Fruit fly (Drosophila melanogaster) whole organism, embryonic: ENCODE results near the gene CG34179.

Source experiments
- CG10462 ChIP-seq: fragments of 200-800 bp; sonication (Bioruptor generic); optimal IDR thresholded peaks from 2 replicates; lab custom pipeline; 2016; ENCODE audit warnings: missing biosample characterization, missing genetic modification characterization
- CG10543 ChIP-seq: fragments of 200-800 bp; sonication (Bioruptor generic); optimal IDR thresholded peaks from 3 replicates; lab custom pipeline; 2017; ENCODE audit warnings: missing biosample characterization, mild to moderate bottlenecking, missing genetic modification characterization, moderate library complexity
- CG10979 ChIP-seq: fragments of 200-800 bp; sonication (Bioruptor generic); optimal IDR thresholded peaks from 2 replicates; lab custom pipeline; 2018; ENCODE audit warnings: missing biosample characterization, mild to moderate bottlenecking, missing genetic modification characterization, moderate library complexity
- CG11560 ChIP-seq: fragments of 200-800 bp; sonication (Bioruptor generic); IDR thresholded peaks from 3 replicates; pipeline ENCODE4 v1.3.6; 2022; ENCODE audit warnings: missing biosample characterization, missing genetic modification characterization
- CG12769 ChIP-seq: fragments of 200-800 bp; sonication (Bioruptor generic); optimal IDR thresholded peaks from 2 replicates; lab custom pipeline; 2019; ENCODE audit warnings: missing biosample characterization, mild to moderate bottlenecking, missing genetic modification characterization, moderate library complexity
- CG14441 ChIP-seq: fragments of 200-800 bp; sonication (Bioruptor generic); IDR thresholded peaks from 2 replicates; pipeline ENCODE4 v1.3.6; 2022; ENCODE audit warnings: missing biosample characterization, missing genetic modification characterization
- CG14710 ChIP-seq: fragments of 200-800 bp; sonication (Bioruptor generic); optimal IDR thresholded peaks from 3 replicates; lab custom pipeline; 2019; ENCODE audit warnings: missing biosample characterization, mild to moderate bottlenecking, missing genetic modification characterization, moderate library complexity
- CG3163 ChIP-seq: fragments of 200-800 bp; sonication (Bioruptor generic); optimal IDR thresholded peaks from 3 replicates; lab custom pipeline; 2016; ENCODE audit warnings: missing biosample characterization, missing genetic modification characterization
- CG32772 ChIP-seq: fragments of 200-800 bp; sonication (Bioruptor generic); IDR thresholded peaks from 2 replicates; pipeline ENCODE4 v1.3.6; 2022; ENCODE audit warnings: missing biosample characterization, missing genetic modification characterization
- CG42726 ChIP-seq: fragments of 200-800 bp; sonication (Bioruptor generic); IDR thresholded peaks from 2 replicates; pipeline ENCODE4 v1.3.6; 2022; ENCODE audit warnings: missing biosample characterization, missing genetic modification characterization; ENCODE audit not compliant: partially characterized antibody
- CG7786 ChIP-seq: fragments of 200-800 bp; sonication (Bioruptor generic); optimal IDR thresholded peaks from 2 replicates; lab custom pipeline; 2016; ENCODE audit warnings: missing biosample characterization, missing genetic modification characterization
- CG7987 ChIP-seq: fragments of 200-800 bp; sonication (Bioruptor generic); optimal IDR thresholded peaks from 2 replicates; lab custom pipeline; 2018; ENCODE audit warnings: missing biosample characterization, mild to moderate bottlenecking, missing genetic modification characterization, moderate library complexity
- CG9437 ChIP-seq: fragments of 200-800 bp; sonication (Bioruptor generic); optimal IDR thresholded peaks from 2 replicates; lab custom pipeline; 2018; ENCODE audit warnings: missing biosample characterization, mild to moderate bottlenecking, missing genetic modification characterization
- CG9876 ChIP-seq: fragments of 200-800 bp; sonication (Bioruptor generic); optimal IDR thresholded peaks from 2 replicates; lab custom pipeline; 2016; ENCODE audit warnings: missing biosample characterization, missing genetic modification characterization
- CoRest ChIP-seq: fragments of 200-800 bp; sonication (Bioruptor generic); optimal IDR thresholded peaks from 3 replicates; lab custom pipeline; 2018; ENCODE audit warnings: missing biosample characterization, mild to moderate bottlenecking, missing genetic modification characterization, moderate library complexity
- D ChIP-seq, 2 experiments: fragments of 200-800 bp in 1 of 2; fragments of >200 bp in 1 of 2; sonication (Bioruptor generic) in 1 of 2; optimal IDR thresholded peaks; 2 replicates in 1 of 2; 3 replicates in 1 of 2; lab custom pipeline; 2017; ENCODE audit warnings: mild to moderate bottlenecking in 1 of 2, missing biosample characterization in 1 of 2, missing genetic modification characterization in 1 of 2, missing genetic modification reagents in 1 of 2
- HLHmδ ChIP-seq: fragments of 200-800 bp; sonication (Bioruptor generic); optimal IDR thresholded peaks from 2 replicates; lab custom pipeline; 2018; ENCODE audit warnings: missing biosample characterization, mild to moderate bottlenecking, missing genetic modification characterization, moderate library complexity
- Hmx ChIP-seq: fragments of 200-800 bp; sonication (Bioruptor generic); optimal IDR thresholded peaks from 2 replicates; lab custom pipeline; 2016; ENCODE audit warnings: missing biosample characterization, missing genetic modification characterization
- Hr78 ChIP-seq, 2 experiments: fragments of 200-800 bp in 1 of 2; fragments of >200 bp in 1 of 2; sonication (Bioruptor generic) in 1 of 2; optimal IDR thresholded peaks; 2 replicates each; lab custom pipeline; 2017 to 2019; ENCODE audit warnings: missing biosample characterization in 2 of 2, missing genetic modification characterization in 2 of 2, mild to moderate bottlenecking in 1 of 2, moderate library complexity in 1 of 2
- Hsf ChIP-seq: fragments of 200-800 bp; sonication (Bioruptor generic); optimal IDR thresholded peaks from 3 replicates; lab custom pipeline; 2016; ENCODE audit warnings: missing biosample characterization, missing genetic modification characterization
- Lpt ChIP-seq: fragments of >200 bp; optimal IDR thresholded peaks from 2 replicates; lab custom pipeline; 2018; ENCODE audit warnings: missing biosample characterization, missing genetic modification characterization
- Med ChIP-seq: fragments of 200-800 bp; sonication (Bioruptor generic); peaks from one replicate; lab custom pipeline; 2016; ENCODE audit warnings: missing biosample characterization, missing genetic modification characterization, mild to moderate bottlenecking, inconsistent platforms, moderate library complexity
- NfI ChIP-seq: fragments of 200-800 bp; sonication (Bioruptor generic); optimal IDR thresholded peaks from 3 replicates; lab custom pipeline; 2018; ENCODE audit warnings: missing biosample characterization, mild to moderate bottlenecking, missing genetic modification characterization, moderate library complexity
- Rx ChIP-seq: fragments of 200-800 bp; sonication (Bioruptor generic); IDR thresholded peaks from 2 replicates; pipeline ENCODE4 v1.3.6; 2022; ENCODE audit warnings: missing biosample characterization, missing genetic modification characterization
- Scr ChIP-seq: fragments of 200-800 bp; sonication (Bioruptor generic); IDR thresholded peaks from 2 replicates; pipeline ENCODE4 v1.3.6; 2022; ENCODE audit warnings: missing biosample characterization, missing genetic modification characterization; ENCODE audit not compliant: partially characterized antibody
- Side ChIP-seq: fragments of 200-800 bp; sonication (Bioruptor generic); optimal IDR thresholded peaks from 2 replicates; lab custom pipeline; 2016; ENCODE audit warnings: missing biosample characterization, missing genetic modification characterization
- Sry-δ ChIP-seq: fragments of 200-800 bp; sonication (Bioruptor generic); optimal IDR thresholded peaks from 2 replicates; lab custom pipeline; 2016; ENCODE audit warnings: missing biosample characterization, missing genetic modification characterization
- amos ChIP-seq: fragments of 200-800 bp; sonication (Bioruptor generic); IDR thresholded peaks from 2 replicates; pipeline ENCODE4 v1.3.6; 2022; ENCODE audit warnings: missing biosample characterization, missing genetic modification characterization; ENCODE audit not compliant: partially characterized antibody
- br ChIP-seq: fragments of >200 bp; optimal IDR thresholded peaks from 2 replicates; lab custom pipeline; 2017
- crc ChIP-seq: fragments of 200-800 bp; sonication (Bioruptor generic); optimal IDR thresholded peaks from 2 replicates; lab custom pipeline; 2016; ENCODE audit warnings: missing biosample characterization, missing genetic modification characterization
- en ChIP-seq: fragments of 200-800 bp; sonication (Bioruptor generic); optimal IDR thresholded peaks from 2 replicates; lab custom pipeline; 2016; ENCODE audit warnings: missing biosample characterization, missing genetic modification characterization
- eyg ChIP-seq: fragments of 200-800 bp; sonication (Bioruptor generic); optimal IDR thresholded peaks from 3 replicates; lab custom pipeline; 2016; ENCODE audit warnings: missing biosample characterization, missing genetic modification characterization
- gsb-n ChIP-seq: fragments of 200-800 bp; sonication (Bioruptor generic); optimal IDR thresholded peaks from 3 replicates; lab custom pipeline; 2018; ENCODE audit warnings: missing biosample characterization, mild to moderate bottlenecking, missing genetic modification characterization
- kni ChIP-seq: fragments of 200-800 bp; sonication (Bioruptor generic); optimal IDR thresholded peaks from 3 replicates; lab custom pipeline; 2017; ENCODE audit warnings: mild to moderate bottlenecking, missing biosample characterization, missing genetic modification reagents, missing genetic modification characterization
- lbe ChIP-seq: fragments of 200-800 bp; sonication (Bioruptor generic); optimal IDR thresholded peaks from 2 replicates; lab custom pipeline; 2016; ENCODE audit warnings: missing biosample characterization, mild to moderate bottlenecking, missing genetic modification characterization
- nom ChIP-seq: fragments of 200-800 bp; sonication (Bioruptor generic); optimal IDR thresholded peaks from 2 replicates; lab custom pipeline; 2017; ENCODE audit warnings: missing biosample characterization, missing genetic modification characterization, mild to moderate bottlenecking, moderate library complexity, missing genetic modification reagents
- prd ChIP-seq, 3 experiments: fragments of >200 bp in 2 of 3; fragments of 200-800 bp in 1 of 3; sonication (Bioruptor generic) in 1 of 3; optimal IDR thresholded peaks in 2 of 3; IDR thresholded peaks in 1 of 3; 2 replicates in 2 of 3; 3 replicates in 1 of 3; pipeline versions ENCODE4 v1.3.6 to Lab custom; 2017 to 2022; ENCODE audit warnings: missing biosample characterization in 1 of 3, missing genetic modification characterization in 1 of 3
- pum ChIP-seq: fragments of 200-800 bp; sonication (Bioruptor generic); optimal IDR thresholded peaks from 2 replicates; lab custom pipeline; 2016; ENCODE audit warnings: missing biosample characterization, missing genetic modification characterization
- ranshi ChIP-seq: fragments of 200-800 bp; sonication (Bioruptor generic); IDR thresholded peaks from 2 replicates; pipeline ENCODE4 v1.3.6; 2022; ENCODE audit warnings: missing biosample characterization, missing genetic modification characterization
- rib ChIP-seq: fragments of 200-800 bp; sonication (Bioruptor generic); IDR thresholded peaks from 2 replicates; pipeline ENCODE4 v1.3.6; 2022; ENCODE audit warnings: missing biosample characterization, missing genetic modification characterization
- sc ChIP-seq, 3 experiments: fragments of >200 bp in 2 of 3; fragments of 200-800 bp in 1 of 3; sonication (Bioruptor generic) in 1 of 3; optimal IDR thresholded peaks; 2 replicates in 2 of 3; 3 replicates in 1 of 3; lab custom pipeline; 2017; ENCODE audit warnings: mild to moderate bottlenecking in 1 of 3, missing biosample characterization in 1 of 3, missing genetic modification characterization in 1 of 3, missing genetic modification reagents in 1 of 3
- schlank ChIP-seq: fragments of 200-800 bp; sonication (Bioruptor generic); optimal IDR thresholded peaks from 2 replicates; lab custom pipeline; 2018; ENCODE audit warnings: missing biosample characterization, mild to moderate bottlenecking, missing genetic modification characterization
- sisA ChIP-seq: fragments of 200-800 bp; sonication (Bioruptor generic); IDR thresholded peaks from 2 replicates; pipeline ENCODE4 v1.3.6; 2022; ENCODE audit warnings: missing biosample characterization, missing genetic modification characterization
- so ChIP-seq: fragments of 200-800 bp; sonication (Bioruptor generic); IDR thresholded peaks from 3 replicates; pipeline ENCODE4 v1.3.6; 2022; ENCODE audit warnings: missing biosample characterization, missing genetic modification characterization
- ssp ChIP-seq: fragments of 200-800 bp; sonication (Bioruptor generic); IDR thresholded peaks from 2 replicates; pipeline ENCODE4 v1.3.6; 2022; ENCODE audit warnings: missing biosample characterization, missing genetic modification characterization
- vnd ChIP-seq: fragments of 200-800 bp; sonication (Bioruptor generic); IDR thresholded peaks from 3 replicates; pipeline ENCODE4 v1.3.6; 2022; ENCODE audit warnings: missing biosample characterization, missing genetic modification characterization; ENCODE audit not compliant: partially characterized antibody
- zen ChIP-seq: fragments of 200-800 bp; sonication (Bioruptor generic); optimal IDR thresholded peaks from 3 replicates; lab custom pipeline; 2018; ENCODE audit warnings: missing biosample characterization, mild to moderate bottlenecking, missing genetic modification characterization, moderate library complexity
- zfh2 ChIP-seq: fragments of 200-800 bp; sonication (Bioruptor generic); optimal IDR thresholded peaks from 2 replicates; lab custom pipeline; 2016; ENCODE audit warnings: missing biosample characterization, missing genetic modification characterization

CG34179 gene

DNA sequence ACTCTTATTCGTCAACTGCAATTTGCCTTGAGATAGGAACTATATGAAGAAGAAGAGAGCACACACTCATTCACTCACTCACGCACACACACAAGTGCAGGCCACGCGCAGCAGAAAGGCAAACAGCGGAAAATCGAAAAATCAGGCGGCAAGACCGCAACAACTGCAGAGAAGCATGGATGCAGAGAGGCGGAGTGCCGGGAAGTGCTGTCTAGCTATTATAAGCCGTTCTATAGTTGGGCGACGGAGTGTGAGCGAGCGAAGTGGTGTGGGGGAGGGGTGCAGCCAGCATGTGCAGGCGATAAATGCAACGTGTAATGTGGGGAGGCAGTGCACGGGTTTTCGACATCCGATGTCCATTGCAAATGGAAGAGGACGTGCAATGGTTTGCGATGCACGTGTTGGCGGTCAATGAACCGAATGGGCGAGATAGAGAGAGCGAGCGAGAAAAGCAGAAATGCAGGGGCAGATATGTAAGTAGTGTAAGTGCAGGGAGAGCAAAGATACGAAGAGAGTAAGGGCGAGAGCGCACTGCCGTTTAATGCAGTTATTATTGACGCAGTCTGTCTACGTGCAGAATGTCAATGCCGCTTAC is 30.3 kb upstream of the CG34179 start (continued):
- TF ChIP-seq CG10462 (no peak), CG12769 (tag; lab: Kevin White, UChicago) (no peak), CG9876 (GFP tag; lab: Kevin White, UChicago) (no peak), CG9437 (no peak), schlank (tag; lab: Kevin White, UChicago) (no peak), zen (tag; lab: Kevin White, UChicago) (peak; percentile 82), CoRest (tag; lab: Kevin White, UChicago) (no peak), gsb-n (tag; lab: Kevin White, UChicago) (peak; percentile 14), lbe (GFP tag; lab: Kevin White, UChicago) (no peak), Med (peak; percentile 77), NfI (GFP tag; lab: Kevin White, UChicago) (no peak), CG3163 (GFP tag; lab: Kevin White, UChicago) (peak; percentile 3), sc (optimal IDR thresholded peaks at IDR 0.05; lab: Kevin White, UChicago) (no peak), sc (GFP tag; optimal IDR thresholded peaks at IDR 0.05; lab: Kevin White, UChicago) (no peak), Side (GFP tag; lab: Kevin White, UChicago) (no peak), CG11560 (tag; lab: Robert Waterston, UW) (no peak), amos (GFP tag; lab: Robert Waterston, UW) (0 out of 2 replicates have a peak, but pooled peaks have one; percentile 20), Rx (no peak), CG10979 (tag; lab: Kevin White, UChicago) (peak; percentile 31), CG7786 (no peak), CG14441 (GFP tag; lab: Robert Waterston, UW) (no peak), CG7987 (GFP tag; lab: Kevin White, UChicago) (peak; percentile 69), D (optimal IDR thresholded peaks at IDR 0.05; lab: Kevin White, UChicago) (peak; percentile 50), D (GFP tag; optimal IDR thresholded peaks at IDR 0.05; lab: Kevin White, UChicago) (peak; percentile 11), CG42726 (GFP tag; lab: Robert Waterston, UW) (peak; percentile 100), CG14710 (peak; percentile 27), ranshi (GFP tag; lab: Robert Waterston, UW) (no peak), Hmx (GFP tag; lab: Kevin White, UChicago) (no peak), en (GFP tag; lab: Kevin White, UChicago) (no peak), Sry-δ (GFP tag; lab: Kevin White, UChicago) (no peak), crc (GFP tag; lab: Kevin White, UChicago) (no peak), Lpt (peak; percentile 92), vnd (no peak), Hsf (GFP tag; lab: Kevin White, UChicago) (no peak), HLHmδ (peak; percentile 90), CG10543 (GFP tag; lab: Kevin White, UChicago) (peak; percentile 15), prd (optimal IDR thresholded peaks at IDR 0.05; lab: Kevin White, UChicago) (no peak), prd (GFP tag; IDR thresholded peaks at IDR 0.05; lab: Robert Waterston, UW) (peak; percentile 18; the same call in 1 of the 3 replicates), Scr (0 out of 2 replicates have a peak, but pooled peaks have one; percentile 27), rib (GFP tag; lab: Robert Waterston, UW) (peak; percentile 92), pum (GFP tag; lab: Kevin White, UChicago) (no peak), Hr78 (GFP tag; optimal IDR thresholded peaks at IDR 0.05; lab: Kevin White, UChicago) (peak in 1 of 2 experiments; percentile 34), zfh2 (no peak), eyg (GFP tag; lab: Kevin White, UChicago) (no peak), so (GFP tag; lab: Robert Waterston, UW) (no peak), nom (peak; percentile 5), br (lab: Kevin White, UChicago) (no peak), kni (GFP tag; lab: Kevin White, UChicago) (peak; percentile 99), CG32772 (GFP tag; lab: Robert Waterston, UW) (no peak), sisA (GFP tag; lab: Robert Waterston, UW) (no peak), ssp (GFP tag; lab: Robert Waterston, UW) (no peak)
